Worm (Caenorhabditis elegans): ENCODE measurements around the gene gcna-1.

Gene gcna-1

DNA sequence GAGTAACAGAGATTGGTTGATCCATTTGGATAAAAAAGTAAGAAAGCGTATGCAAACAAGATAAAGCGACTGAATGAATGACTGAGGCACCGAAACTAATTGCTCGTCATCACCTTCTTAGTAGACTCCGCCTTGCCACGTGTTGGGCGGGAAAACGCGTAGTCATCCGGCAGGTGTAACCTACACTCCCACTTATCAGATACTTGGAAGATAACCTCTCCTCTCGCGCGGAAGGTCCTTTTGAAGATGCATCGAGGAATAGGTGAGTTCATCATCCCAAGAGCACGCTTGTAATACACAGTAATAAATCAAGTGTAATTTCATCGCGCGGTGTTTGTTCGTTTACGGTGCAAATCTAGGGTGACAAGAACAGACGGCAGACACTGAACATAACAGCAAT, 38.0 kb upstream of the gcna-1 start, which contains the start of gene tbx-11:
Gene tbx-11 (minus strand): TSS at position 101 of the 400 bp plus-strand sequence.
- TF ChIP-seq nhr-23 (tag; optimal IDR thresholded peaks at IDR 0.05) (no peak), nhr-77 (tag; optimal IDR thresholded peaks at IDR 0.05) (no peak), unc-62 (GFP tag; optimal IDR thresholded peaks at IDR 0.05) (no peak), lin-39 (tag; optimal IDR thresholded peaks at IDR 0.05) (no peak), lin-11 (tag; optimal IDR thresholded peaks at IDR 0.05) (no peak), ama-1 (optimal IDR thresholded peaks at IDR 0.05) (no peak), snpc-4 (tag; optimal IDR thresholded peaks at IDR 0.05) (no peak), Y55F3AM.14 (GFP tag; optimal IDR thresholded peaks at IDR 0.05) (no peak), ztf-11 (tag; optimal IDR thresholded peaks at IDR 0.05) (no peak), zag-1 (tag; optimal IDR thresholded peaks at IDR 0.05) (no peak), crh-2 (tag; optimal IDR thresholded peaks at IDR 0.05) (no peak), dmd-4 (tag; optimal IDR thresholded peaks at IDR 0.05) (no peak), sem-4 (tag; optimal IDR thresholded peaks at IDR 0.05) (no peak), ztf-1 (GFP tag; conservative IDR thresholded peaks at IDR 0.05) (no peak), nhr-10 (tag; optimal IDR thresholded peaks at IDR 0.05) (no peak), fos-1 (tag; optimal IDR thresholded peaks at IDR 0.05) (no peak), unc-39 (tag; optimal IDR thresholded peaks at IDR 0.05) (no peak)

DNA sequence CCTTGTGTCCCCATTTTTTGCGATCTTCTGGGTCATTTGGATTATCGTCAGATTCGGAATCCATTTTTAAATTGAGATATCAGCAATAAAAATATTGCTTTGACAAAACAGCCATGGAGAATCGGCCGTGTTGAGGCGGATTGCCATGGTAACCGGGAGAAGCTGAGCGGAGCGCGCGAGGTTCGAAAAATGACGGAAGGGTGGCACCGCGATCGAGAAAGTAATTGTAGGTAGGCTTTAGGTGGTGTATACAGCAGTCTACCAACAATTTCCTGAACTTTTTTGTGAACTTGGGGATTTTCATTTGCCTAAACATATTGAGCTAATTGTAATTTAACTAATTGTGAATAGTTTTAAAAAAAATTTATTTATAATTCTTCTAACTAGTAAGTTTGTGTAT, 30.5 kb upstream of the gcna-1 start, which contains the start of gene ift-139:
Gene ift-139 (minus strand): TSS at position 101 of the 400 bp plus-strand sequence.
- TF ChIP-seq nhr-129 (tag; optimal IDR thresholded peaks at IDR 0.05) (no peak), unc-62 (GFP tag; optimal IDR thresholded peaks at IDR 0.05) (no peak), nhr-10 (tag; optimal IDR thresholded peaks at IDR 0.05) (no peak), lin-11 (tag; optimal IDR thresholded peaks at IDR 0.05) (no peak), lin-39 (tag; optimal IDR thresholded peaks at IDR 0.05) (no peak), unc-39 (tag; optimal IDR thresholded peaks at IDR 0.05) (no peak), snpc-4 (tag; optimal IDR thresholded peaks at IDR 0.05) (no peak), nhr-23 (tag; optimal IDR thresholded peaks at IDR 0.05) (no peak), crh-2 (tag; optimal IDR thresholded peaks at IDR 0.05) (no peak), zag-1 (tag; optimal IDR thresholded peaks at IDR 0.05) (no peak), F13H6.1 (tag; optimal IDR thresholded peaks at IDR 0.05) (no peak), egl-27 (tag; optimal IDR thresholded peaks at IDR 0.05) (no peak), sma-9 (GFP tag; optimal IDR thresholded peaks at IDR 0.05) (no peak), sma-9 (tag; optimal IDR thresholded peaks at IDR 0.05) (no peak), ZK546.5 (tag; optimal IDR thresholded peaks at IDR 0.05) (no peak), nhr-21 (tag; optimal IDR thresholded peaks at IDR 0.05) (no peak), elt-1 (tag; optimal IDR thresholded peaks at IDR 0.05) (no peak), ama-1 (optimal IDR thresholded peaks at IDR 0.05) (no peak), R02D3.7 (tag; optimal IDR thresholded peaks at IDR 0.05) (no peak), nhr-11 (tag; optimal IDR thresholded peaks at IDR 0.05) (no peak), gmeb-1 (tag; optimal IDR thresholded peaks at IDR 0.05) (no peak)

DNA sequence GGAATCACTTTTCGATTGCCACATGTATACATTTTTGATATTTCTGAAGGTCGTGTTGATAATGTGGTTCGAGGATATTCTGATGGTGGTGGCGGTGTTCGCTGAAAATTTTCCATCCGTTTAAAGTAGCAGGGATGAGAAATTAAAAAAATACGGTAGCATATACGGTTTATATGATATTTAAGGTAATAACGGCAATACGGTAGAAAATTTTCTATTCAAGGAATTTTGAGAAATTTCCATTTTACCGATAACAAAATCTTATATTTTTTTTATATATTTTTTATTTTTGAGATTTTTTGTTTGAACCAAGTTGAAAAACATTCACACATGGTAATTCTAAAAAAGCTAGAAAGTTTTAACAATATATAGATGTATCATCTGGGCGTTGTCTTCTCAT, 21.6 kb upstream of the gcna-1 start, which contains the start of gene ZK328.6:
Gene ZK328.6 (minus strand): TSS at position 101 of the 400 bp plus-strand sequence.
- TF ChIP-seq ceh-16 (tag; optimal IDR thresholded peaks at IDR 0.05) (no peak), crh-2 (tag; optimal IDR thresholded peaks at IDR 0.05) (no peak), mbf-1 (tag; optimal IDR thresholded peaks at IDR 0.05) (no peak), fos-1 (tag; optimal IDR thresholded peaks at IDR 0.05) (no peak), C34F6.9 (tag; optimal IDR thresholded peaks at IDR 0.05) (no peak), alr-1 (tag; optimal IDR thresholded peaks at IDR 0.05) (no peak), F13H6.1 (tag; optimal IDR thresholded peaks at IDR 0.05) (no peak), unc-62 (GFP tag; optimal IDR thresholded peaks at IDR 0.05) (no peak), ztf-4 (tag; optimal IDR thresholded peaks at IDR 0.05) (no peak), ZK546.5 (tag; optimal IDR thresholded peaks at IDR 0.05) (no peak), nhr-23 (tag; optimal IDR thresholded peaks at IDR 0.05) (no peak), gmeb-1 (tag; optimal IDR thresholded peaks at IDR 0.05) (no peak), nhr-21 (tag; optimal IDR thresholded peaks at IDR 0.05) (no peak), dmd-4 (tag; optimal IDR thresholded peaks at IDR 0.05) (no peak), ztf-11 (tag; optimal IDR thresholded peaks at IDR 0.05) (no peak), ztf-1 (GFP tag; conservative IDR thresholded peaks at IDR 0.05) (no peak), nhr-12 (tag; optimal IDR thresholded peaks at IDR 0.05) (no peak), nhr-77 (tag; optimal IDR thresholded peaks at IDR 0.05) (no peak)

DNA sequence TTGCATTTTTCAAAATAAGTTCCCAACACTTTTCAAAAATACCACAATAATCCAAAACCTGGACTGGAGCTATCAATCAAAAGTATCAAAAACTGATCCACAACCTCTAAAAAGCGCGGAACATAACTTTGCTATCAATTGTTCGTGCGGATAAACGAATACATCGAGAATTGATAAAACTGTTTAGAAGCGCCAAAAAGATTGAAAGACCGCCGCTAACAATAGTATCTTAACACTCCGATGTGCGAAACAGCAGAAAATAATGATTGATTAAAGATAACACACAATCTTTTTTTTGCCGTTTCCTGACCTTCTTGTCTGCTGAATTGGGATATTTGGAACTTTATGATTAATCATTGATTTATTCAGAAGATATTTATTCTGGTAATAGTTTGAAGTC, 19.5 kb upstream of the gcna-1 start, which contains the start of gene tbx-7:
Gene tbx-7 (minus strand): TSS at position 101 of the 400 bp plus-strand sequence.
- no peak for TF ChIP-seq nhr-10 (tag; optimal IDR thresholded peaks at IDR 0.05)
- TF ChIP-seq sma-3 (GFP tag; optimal IDR thresholded peaks at IDR 0.05) = no peak
- no peak for TF ChIP-seq mab-5 (tag; optimal IDR thresholded peaks at IDR 0.05)
- no peak for TF ChIP-seq aly-2 (tag; optimal IDR thresholded peaks at IDR 0.05)
- TF ChIP-seq sma-9 (GFP tag; optimal IDR thresholded peaks at IDR 0.05) = no peak
- no peak for TF ChIP-seq sma-9 (tag; optimal IDR thresholded peaks at IDR 0.05)
- TF ChIP-seq skn-1 (tag; optimal IDR thresholded peaks at IDR 0.05) = no peak
- TF ChIP-seq egl-27 (tag; optimal IDR thresholded peaks at IDR 0.05) = no peak
- TF ChIP-seq ceh-82 (tag; optimal IDR thresholded peaks at IDR 0.05) = no peak
- no peak for TF ChIP-seq nhr-23 (tag; optimal IDR thresholded peaks at IDR 0.05)
- TF ChIP-seq lsy-2 (tag; optimal IDR thresholded peaks at IDR 0.05) = no peak
- TF ChIP-seq sem-4 (tag; optimal IDR thresholded peaks at IDR 0.05) = no peak
- TF ChIP-seq lin-39 (tag; optimal IDR thresholded peaks at IDR 0.05) = no peak
- no peak for TF ChIP-seq elt-1 (tag; optimal IDR thresholded peaks at IDR 0.05)
- TF ChIP-seq unc-62 (GFP tag; optimal IDR thresholded peaks at IDR 0.05) = no peak
- no peak for TF ChIP-seq unc-39 (tag; optimal IDR thresholded peaks at IDR 0.05)
- no peak for TF ChIP-seq blmp-1 (tag; optimal IDR thresholded peaks at IDR 0.05; ENCODE audit: insufficient read depth)
- no peak for TF ChIP-seq Y55F3AM.14 (GFP tag; optimal IDR thresholded peaks at IDR 0.05)
- TF ChIP-seq nhr-12 (tag; optimal IDR thresholded peaks at IDR 0.05) = no peak
